Worm (Caenorhabditis elegans): ENCODE results near the gene srw-123.

srw-123 gene

DNA sequence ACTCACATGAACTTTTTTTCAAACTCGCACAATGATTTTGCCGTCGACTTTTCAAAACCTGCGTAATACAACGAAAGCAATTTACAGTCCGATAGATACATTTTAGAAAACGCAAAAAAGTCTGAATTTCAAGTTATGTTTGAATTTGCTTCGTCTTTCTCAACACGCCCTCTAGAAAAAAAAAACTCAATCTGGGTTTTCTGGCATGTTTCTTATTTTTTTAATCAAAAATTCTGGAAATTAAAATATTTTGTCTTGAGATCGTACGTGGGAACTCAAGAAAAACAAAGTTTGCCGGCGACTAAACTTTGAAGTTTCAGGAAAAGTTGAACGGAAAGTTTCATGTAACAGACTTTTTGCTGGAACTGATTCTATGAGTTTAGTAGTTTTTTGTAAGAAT, 18.6 kb upstream of the srw-123 start, which contains the start of gene srw-115:
Gene srw-115, minus strand, starts transcription at position 101 of the 400 bp plus-strand sequence.
- no peak for TF ChIP-seq ztf-29 (GFP tag; IDR thresholded peaks at IDR 0.05)
- no peak for TF ChIP-seq klf-2 (GFP tag; conservative IDR thresholded peaks at IDR 0.05)
- TF ChIP-seq T22C8.4 (GFP tag; IDR thresholded peaks at IDR 0.05): no peak
- no peak for TF ChIP-seq tab-1 (GFP tag; IDR thresholded peaks at IDR 0.05)
- no peak for TF ChIP-seq ref-1 (GFP tag; conservative IDR thresholded peaks at IDR 0.05)
- TF ChIP-seq flt-1 (GFP tag; IDR thresholded peaks at IDR 0.05): no peak
- no peak for TF ChIP-seq ztf-23 (GFP tag; IDR thresholded peaks at IDR 0.05)
- TF ChIP-seq cog-1 (tag; optimal IDR thresholded peaks at IDR 0.05): no peak
- no peak for TF ChIP-seq med-1 (GFP tag; optimal IDR thresholded peaks at IDR 0.05; ENCODE audit: insufficient read depth)

DNA sequence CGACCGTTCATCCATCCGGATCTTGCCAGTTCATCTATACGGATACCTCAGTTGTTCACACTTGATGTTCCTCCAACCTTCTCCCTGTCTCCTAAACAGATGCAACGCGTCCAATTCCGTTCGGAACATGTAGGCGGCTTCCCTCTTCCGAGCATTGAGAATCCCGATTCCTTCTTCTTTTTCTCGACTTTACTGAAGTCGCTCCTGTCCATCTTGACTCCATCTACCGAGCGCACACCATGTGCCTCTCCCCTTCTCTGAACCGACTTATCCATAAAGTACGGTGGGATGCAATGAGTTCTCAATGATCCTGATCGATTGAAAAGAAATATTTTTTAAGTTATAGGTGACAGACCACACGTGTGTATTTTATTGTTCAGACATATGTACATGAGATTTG, 16.9 kb upstream of the srw-123 start:
- no peak for TF ChIP-seq ztf-23 (GFP tag; IDR thresholded peaks at IDR 0.05)
- TF ChIP-seq ref-1 (GFP tag; conservative IDR thresholded peaks at IDR 0.05): no peak
- no peak for TF ChIP-seq tab-1 (GFP tag; IDR thresholded peaks at IDR 0.05)
- no peak for TF ChIP-seq ztf-29 (GFP tag; IDR thresholded peaks at IDR 0.05)
- no peak for TF ChIP-seq T22C8.4 (GFP tag; IDR thresholded peaks at IDR 0.05)
- no peak for TF ChIP-seq klf-2 (GFP tag; conservative IDR thresholded peaks at IDR 0.05)
- TF ChIP-seq flt-1 (GFP tag; IDR thresholded peaks at IDR 0.05): no peak
- no peak for TF ChIP-seq cog-1 (tag; optimal IDR thresholded peaks at IDR 0.05)
- no peak for TF ChIP-seq med-1 (GFP tag; optimal IDR thresholded peaks at IDR 0.05; ENCODE audit: insufficient read depth)

DNA sequence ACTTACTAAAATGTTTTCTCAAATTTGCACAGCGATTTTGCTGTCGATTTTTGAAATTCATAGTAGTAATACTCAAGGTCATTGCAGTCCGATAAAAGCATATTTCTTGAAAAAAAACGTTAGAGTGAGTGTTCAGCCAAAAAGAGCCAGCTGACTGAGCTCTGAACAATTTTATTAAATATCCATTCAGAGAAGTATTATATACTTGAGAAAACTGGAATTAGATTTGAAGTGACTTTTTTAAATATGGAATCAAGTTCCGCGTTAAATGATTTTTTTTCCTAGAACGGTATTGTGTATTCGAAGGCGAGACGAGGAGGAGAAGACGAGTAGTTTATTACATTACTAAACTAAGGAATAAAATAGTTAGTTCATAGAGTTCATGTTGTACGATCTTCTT, 16.3 kb upstream of the srw-123 start, which contains the start of gene srw-121:
Gene srw-121, minus strand, starts transcription at position 101 of the 400 bp plus-strand sequence.
- no peak for TF ChIP-seq flt-1 (GFP tag; IDR thresholded peaks at IDR 0.05)
- no peak for TF ChIP-seq T22C8.4 (GFP tag; IDR thresholded peaks at IDR 0.05)
- no peak for TF ChIP-seq klf-2 (GFP tag; conservative IDR thresholded peaks at IDR 0.05)

DNA sequence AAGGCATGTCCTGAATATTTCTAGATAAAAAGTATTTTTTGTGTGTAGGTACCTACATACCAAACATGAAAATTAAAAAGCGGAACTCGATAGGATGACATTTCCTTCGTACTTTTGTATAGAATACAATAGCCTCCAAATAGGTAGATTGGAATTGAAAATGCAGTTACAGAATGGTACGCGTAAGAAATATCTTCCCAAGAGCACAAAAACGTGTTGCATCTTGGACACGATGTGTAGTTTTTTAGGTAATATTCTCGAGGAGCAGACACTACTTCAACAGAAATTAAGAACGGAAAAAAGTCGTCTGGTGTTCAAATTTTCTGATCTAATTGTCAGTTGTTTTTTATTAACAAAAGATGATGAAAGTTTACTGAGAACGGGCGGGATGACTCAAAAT, 12.2 kb upstream of the srw-123 start, which contains the start of gene srh-85:
Gene srh-85, minus strand, starts transcription at position 101 of the 400 bp plus-strand sequence.
- TF ChIP-seq tab-1 (GFP tag; IDR thresholded peaks at IDR 0.05) (no peak), flt-1 (GFP tag; IDR thresholded peaks at IDR 0.05) (no peak), med-1 (GFP tag; optimal IDR thresholded peaks at IDR 0.05; ENCODE audit: insufficient read depth) (no peak), T22C8.4 (GFP tag; IDR thresholded peaks at IDR 0.05) (no peak), ref-1 (GFP tag; conservative IDR thresholded peaks at IDR 0.05) (no peak), cog-1 (tag; optimal IDR thresholded peaks at IDR 0.05) (no peak), klf-2 (GFP tag; conservative IDR thresholded peaks at IDR 0.05) (no peak), ztf-23 (GFP tag; IDR thresholded peaks at IDR 0.05) (no peak), ztf-29 (GFP tag; IDR thresholded peaks at IDR 0.05) (no peak)

DNA sequence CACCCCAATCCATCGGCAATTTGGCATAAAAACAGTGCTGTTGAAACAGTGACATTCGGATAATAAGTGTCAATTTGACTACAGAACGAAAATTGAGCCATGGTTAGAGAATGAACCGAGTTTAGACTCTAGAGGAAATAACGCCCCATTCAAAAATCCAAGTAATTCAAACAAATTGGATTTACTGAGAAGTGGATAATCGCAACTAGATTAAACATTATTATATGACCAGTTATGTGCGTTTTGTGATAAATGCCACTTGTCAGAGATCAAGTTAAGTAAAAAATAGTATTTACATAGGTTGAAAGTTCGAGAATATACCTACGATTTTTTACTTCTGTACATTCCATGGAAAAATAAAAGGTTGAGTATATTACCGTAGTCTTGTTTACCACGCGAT, 10.1 kb upstream of the srw-123 start, which contains the start of gene srw-139:
Gene srw-139, minus strand, starts transcription at position 101 of the 400 bp plus-strand sequence.
- TF ChIP-seq klf-2 (GFP tag; conservative IDR thresholded peaks at IDR 0.05): no peak
- TF ChIP-seq ref-1 (GFP tag; conservative IDR thresholded peaks at IDR 0.05): no peak
- no peak for TF ChIP-seq ztf-29 (GFP tag; IDR thresholded peaks at IDR 0.05)
- TF ChIP-seq T22C8.4 (GFP tag; IDR thresholded peaks at IDR 0.05): no peak
- TF ChIP-seq cog-1 (tag; optimal IDR thresholded peaks at IDR 0.05): no peak
- TF ChIP-seq tab-1 (GFP tag; IDR thresholded peaks at IDR 0.05): no peak
- TF ChIP-seq flt-1 (GFP tag; IDR thresholded peaks at IDR 0.05): no peak
- TF ChIP-seq ztf-23 (GFP tag; IDR thresholded peaks at IDR 0.05): no peak
- TF ChIP-seq med-1 (GFP tag; optimal IDR thresholded peaks at IDR 0.05; ENCODE audit: insufficient read depth): no peak

DNA sequence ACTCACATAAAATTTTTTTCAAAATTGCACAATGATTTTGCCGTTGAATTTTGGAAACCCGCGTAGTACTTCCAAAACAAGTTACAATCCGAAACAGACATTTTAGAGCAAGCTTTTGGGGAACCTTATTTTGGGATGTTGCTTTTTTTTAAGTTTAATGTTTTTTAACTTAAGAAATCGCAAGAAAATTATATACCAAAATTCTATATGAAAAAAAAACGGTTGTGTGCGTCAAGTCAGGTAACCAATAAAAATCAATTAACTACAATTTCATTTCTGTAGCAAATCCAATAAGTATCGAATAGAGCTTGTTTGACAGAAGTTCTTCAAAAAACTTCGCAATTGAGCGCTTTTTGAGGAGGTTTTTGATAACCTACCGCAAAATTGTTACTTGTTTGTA, 8.2 kb upstream of the srw-123 start, which contains the start of gene srw-117:
Gene srw-117, minus strand, starts transcription at position 101 of the 400 bp plus-strand sequence.
- TF ChIP-seq ref-1 (GFP tag; conservative IDR thresholded peaks at IDR 0.05): no peak
- no peak for TF ChIP-seq ztf-29 (GFP tag; IDR thresholded peaks at IDR 0.05)
- no peak for TF ChIP-seq med-1 (GFP tag; optimal IDR thresholded peaks at IDR 0.05; ENCODE audit: insufficient read depth)
- TF ChIP-seq flt-1 (GFP tag; IDR thresholded peaks at IDR 0.05): no peak
- no peak for TF ChIP-seq T22C8.4 (GFP tag; IDR thresholded peaks at IDR 0.05)
- no peak for TF ChIP-seq klf-2 (GFP tag; conservative IDR thresholded peaks at IDR 0.05)
- TF ChIP-seq cog-1 (tag; optimal IDR thresholded peaks at IDR 0.05): no peak
- no peak for TF ChIP-seq tab-1 (GFP tag; IDR thresholded peaks at IDR 0.05)
- no peak for TF ChIP-seq ztf-23 (GFP tag; IDR thresholded peaks at IDR 0.05)

DNA sequence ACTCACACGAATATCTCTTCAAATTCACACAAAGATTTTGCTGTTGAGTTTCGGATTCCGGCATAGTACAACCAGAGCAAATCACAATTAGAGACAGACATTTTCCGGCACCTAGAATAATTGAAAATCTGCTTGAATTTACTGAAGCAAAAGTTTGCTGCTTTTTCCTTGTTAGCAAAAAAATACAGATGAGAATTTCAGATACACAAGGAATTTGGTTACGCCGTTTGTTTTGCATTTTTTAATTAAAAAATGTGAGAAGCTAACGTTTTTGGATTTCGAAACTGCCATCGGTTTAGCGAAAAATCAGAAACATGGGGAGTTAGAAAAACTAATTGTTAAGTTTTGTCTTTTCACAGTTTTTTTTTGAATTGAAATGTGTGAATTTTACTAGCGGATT, 4.8 kb upstream of the srw-123 start, which contains the start of gene srw-118:
Gene srw-118, minus strand, starts transcription at position 101 of the 400 bp plus-strand sequence.
- TF ChIP-seq cog-1 (tag; optimal IDR thresholded peaks at IDR 0.05) (no peak), tab-1 (GFP tag; IDR thresholded peaks at IDR 0.05) (no peak), ztf-23 (GFP tag; IDR thresholded peaks at IDR 0.05) (no peak)

DNA sequence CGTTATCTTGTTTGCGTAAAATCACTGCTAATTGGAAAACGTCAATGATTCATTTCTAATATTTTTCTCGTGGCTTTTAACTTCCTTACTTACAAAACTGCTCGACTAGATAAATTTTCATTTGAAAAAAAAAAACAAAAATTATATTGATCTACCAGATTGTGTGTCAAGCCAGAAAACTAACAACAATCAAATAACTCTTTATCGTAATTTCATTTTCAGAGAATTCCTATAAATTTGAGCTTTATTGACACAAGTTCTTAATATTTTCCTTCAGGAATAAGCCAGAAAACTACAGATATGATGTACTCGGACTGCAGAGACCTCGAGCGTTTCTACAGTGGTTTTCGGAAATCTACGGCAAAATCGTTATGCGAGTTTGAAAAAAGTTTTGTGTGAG, 1.1 kb upstream of the srw-123 start, which contains the start of gene srw-124:
Gene srw-124, plus strand, starts transcription at position 301 of the 400 bp plus-strand sequence.
- no peak for TF ChIP-seq ztf-29 (GFP tag; IDR thresholded peaks at IDR 0.05)
- no peak for TF ChIP-seq flt-1 (GFP tag; IDR thresholded peaks at IDR 0.05)
- TF ChIP-seq cog-1 (tag; optimal IDR thresholded peaks at IDR 0.05): no peak
- TF ChIP-seq ref-1 (GFP tag; conservative IDR thresholded peaks at IDR 0.05): no peak
- TF ChIP-seq klf-2 (GFP tag; conservative IDR thresholded peaks at IDR 0.05): no peak
- no peak for TF ChIP-seq T22C8.4 (GFP tag; IDR thresholded peaks at IDR 0.05)
- TF ChIP-seq med-1 (GFP tag; optimal IDR thresholded peaks at IDR 0.05; ENCODE audit: insufficient read depth): no peak
- TF ChIP-seq tab-1 (GFP tag; IDR thresholded peaks at IDR 0.05): no peak
- no peak for TF ChIP-seq ztf-23 (GFP tag; IDR thresholded peaks at IDR 0.05)

DNA sequence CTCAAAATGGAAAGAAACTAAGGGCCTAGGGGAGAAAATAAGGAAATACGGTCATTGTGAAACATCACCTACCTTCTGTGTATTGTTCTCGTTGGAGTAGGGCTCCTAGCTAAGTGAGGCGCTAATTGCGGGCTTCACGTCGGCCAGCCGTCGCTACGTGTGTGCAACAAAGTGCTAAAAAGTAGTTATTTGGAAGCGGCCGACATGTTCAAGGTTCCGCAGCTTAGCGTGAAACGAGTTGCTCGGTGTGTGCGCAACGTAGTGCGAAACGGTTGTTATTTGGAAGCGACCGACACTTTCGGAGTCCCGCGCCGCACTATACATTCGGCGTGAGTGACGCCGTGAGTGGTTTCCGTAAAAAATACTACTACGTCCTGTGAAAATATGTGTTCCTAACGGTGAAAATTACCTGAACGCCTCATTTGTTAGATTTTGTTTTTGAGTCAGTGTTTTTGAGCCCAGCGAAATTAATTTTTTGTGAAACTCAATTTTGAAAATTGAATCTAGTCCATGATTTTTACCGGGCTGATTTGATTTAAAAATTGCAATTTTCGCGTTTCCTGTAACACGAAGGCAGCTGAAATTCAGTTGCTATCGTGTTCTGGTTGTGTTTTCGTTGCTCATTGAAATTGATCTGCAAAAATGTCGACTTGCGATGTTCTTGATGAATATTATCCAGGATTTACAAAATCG, 3.7 kb downstream of the srw-123 start, which contains the start of gene srw-129:
Gene srw-129, plus strand, starts transcription at position 643 of the 693 bp plus-strand sequence.
- TF ChIP-seq ztf-23 (GFP tag; IDR thresholded peaks at IDR 0.05) (no peak), cog-1 (tag; optimal IDR thresholded peaks at IDR 0.05) (no peak)

DNA sequence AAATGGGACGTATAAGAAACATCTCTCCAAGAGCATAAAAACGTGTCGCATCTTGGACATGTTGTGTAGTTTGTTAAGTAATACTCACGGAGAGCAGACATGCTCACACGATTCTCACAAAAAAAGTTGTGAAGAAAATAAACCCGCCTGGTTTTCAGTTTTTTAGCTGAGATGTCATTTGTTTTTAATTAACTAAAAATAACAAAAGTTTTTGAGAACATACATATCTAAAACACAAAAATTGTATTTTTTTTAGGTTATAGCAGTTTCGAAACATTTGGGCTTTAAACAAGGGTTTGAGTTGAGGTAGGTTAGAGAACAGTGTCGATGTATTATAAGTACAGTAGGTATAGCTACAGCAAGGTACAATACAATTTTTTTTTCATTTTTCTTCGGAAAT, 10.4 kb downstream of the srw-123 start, which contains the start of gene srh-88:
Gene srh-88, minus strand, starts transcription at position 101 of the 400 bp plus-strand sequence.
- no peak for TF ChIP-seq T22C8.4 (GFP tag; IDR thresholded peaks at IDR 0.05)
- no peak for TF ChIP-seq ztf-29 (GFP tag; IDR thresholded peaks at IDR 0.05)
- TF ChIP-seq ztf-23 (GFP tag; IDR thresholded peaks at IDR 0.05): no peak
- TF ChIP-seq klf-2 (GFP tag; conservative IDR thresholded peaks at IDR 0.05): no peak
- TF ChIP-seq med-1 (GFP tag; optimal IDR thresholded peaks at IDR 0.05; ENCODE audit: insufficient read depth): no peak

All from whole organism, midembryonic.